In the genomic region with DNA sequence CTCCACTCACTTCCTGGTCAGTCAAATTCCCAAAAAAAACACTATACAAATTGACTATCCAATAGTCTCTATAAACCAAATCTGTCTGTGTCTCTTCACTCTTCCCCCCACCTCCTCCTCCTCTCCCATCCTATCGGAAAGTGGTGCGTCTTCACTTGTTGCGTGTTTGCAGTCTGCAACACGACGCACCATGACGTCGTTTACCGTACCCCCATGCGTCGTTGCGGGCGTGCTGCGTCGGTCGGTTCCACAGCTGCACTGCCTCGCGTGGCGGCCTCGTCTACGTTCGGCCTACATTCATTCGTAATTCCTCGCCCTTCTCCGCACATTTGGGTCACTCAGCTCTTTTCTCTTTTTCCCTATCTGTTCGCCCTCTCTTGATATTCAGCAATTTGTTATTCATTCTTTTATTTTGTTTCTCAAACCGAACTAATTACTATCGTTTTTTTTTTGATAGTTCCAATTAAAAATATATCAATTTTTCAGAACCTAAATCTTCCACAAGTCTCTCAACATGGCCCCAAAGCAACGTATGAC, we compare ENCODE assay signal across 2 worm cellular contexts.
TF ChIP-seq lines count a peak whose summit lies in the region.

Gene serp-1.1 (plus strand): TSS at position 487 of the 537 bp plus-strand sequence.

TF ChIP-seq in whole organism, L1 larva, 84 proteins besides CTCF, POLR2A, EP300 and RAD21 (continued from another document):
- TF ChIP-seq blmp-1 (tag; optimal IDR thresholded peaks at IDR 0.05; lab: Kevin White, UChicago) (peak; percentile 96), zip-4 (GFP tag; optimal IDR thresholded peaks at IDR 0.05; lab: Kevin White, UChicago) (peak; percentile 91), egl-13 (tag; optimal IDR thresholded peaks at IDR 0.05; lab: Kevin White, UChicago) (peak; percentile 97), C16A3.4 (tag; optimal IDR thresholded peaks at IDR 0.05; lab: Kevin White, UChicago) (peak; percentile 99), tbx-2 (tag; optimal IDR thresholded peaks at IDR 0.05; lab: Kevin White, UChicago) (peak; percentile 99), ceh-8 (GFP tag; optimal IDR thresholded peaks at IDR 0.05; lab: Kevin White, UChicago) (peak; percentile 86), unc-30 (tag; optimal IDR thresholded peaks at IDR 0.05; lab: Kevin White, UChicago) (no peak), snpc-4 (tag; optimal IDR thresholded peaks at IDR 0.05; lab: Kevin White, UChicago) (peak; percentile 90), ces-1 (GFP tag; optimal IDR thresholded peaks at IDR 0.05; lab: Kevin White, UChicago) (no peak), hpl-2 (GFP tag; optimal IDR thresholded peaks at IDR 0.05; lab: Kevin White, UChicago) (peak; percentile 86), elt-3 (tag; optimal IDR thresholded peaks at IDR 0.05; lab: Kevin White, UChicago) (peak; percentile 89 to 99 (median 98)), snu-23 (GFP tag; optimal IDR thresholded peaks at IDR 0.05; lab: Kevin White, UChicago) (peak; percentile 99), pax-3 (tag; optimal IDR thresholded peaks at IDR 0.05; lab: Kevin White, UChicago) (peak; percentile 91), unc-130 (tag; optimal IDR thresholded peaks at IDR 0.05; lab: Kevin White, UChicago) (peak; percentile 96), unc-98 (GFP tag; IDR thresholded peaks at IDR 0.05; lab: Robert Waterston, UW) (peak; percentile 53; the same call in 1 of the 2 replicates), aha-1 (tag; optimal IDR thresholded peaks at IDR 0.05; lab: Kevin White, UChicago) (peak; percentile 88), lin-13 (GFP tag; optimal IDR thresholded peaks at IDR 0.05; lab: Kevin White, UChicago) (peak; percentile 99), sptf-1 (tag; optimal IDR thresholded peaks at IDR 0.05; lab: Kevin White, UChicago) (no peak), grh-1 (GFP tag; IDR thresholded peaks at IDR 0.05; lab: Robert Waterston, UW) (peak; percentile 98), xbp-1 (tag; optimal IDR thresholded peaks at IDR 0.05; lab: Kevin White, UChicago) (peak; percentile 98), nhr-84 (tag; optimal IDR thresholded peaks at IDR 0.05; lab: Kevin White, UChicago) (no peak), isw-1 (GFP tag; IDR thresholded peaks at IDR 0.05; lab: Robert Waterston, UW) (peak; percentile 94), Y116A8C.19 (tag; optimal IDR thresholded peaks at IDR 0.05; lab: Kevin White, UChicago; ENCODE audit: borderline replicate concordance) (no peak), C04F5.9 (tag; optimal IDR thresholded peaks at IDR 0.05; lab: Kevin White, UChicago) (peak; percentile 85), lin-15B (tag; optimal IDR thresholded peaks at IDR 0.05; lab: Kevin White, UChicago) (peak; percentile 93), fos-1 (tag; optimal IDR thresholded peaks at IDR 0.05; lab: Kevin White, UChicago) (peak; percentile 93), swsn-7 (tag; optimal IDR thresholded peaks at IDR 0.05; lab: Kevin White, UChicago) (peak; percentile 99), pqm-1 (tag; optimal IDR thresholded peaks at IDR 0.05; lab: Kevin White, UChicago) (peak; percentile 81)

TF ChIP-seq in whole organism, young adult, 124 proteins besides CTCF, POLR2A, EP300 and RAD21 (continued from another document):
- TF ChIP-seq lin-40 (tag; optimal IDR thresholded peaks at IDR 0.05; lab: Kevin White, UChicago), result peak; percentile 98
- TF ChIP-seq snpc-1.1 (tag; optimal IDR thresholded peaks at IDR 0.05; lab: Kevin White, UChicago; ENCODE audit: insufficient read depth), result peak; percentile 36
- TF ChIP-seq ceh-27 (GFP tag; optimal IDR thresholded peaks at IDR 0.05; lab: Kevin White, UChicago), result peak; percentile 99
- peak; percentile 66 for TF ChIP-seq akir-1 (GFP tag; optimal IDR thresholded peaks at IDR 0.05; lab: Kevin White, UChicago)
- no peak for TF ChIP-seq Y53F4B.3 (GFP tag; IDR thresholded peaks at IDR 0.05; lab: Robert Waterston, UW)
- TF ChIP-seq madf-6 (GFP tag; IDR thresholded peaks at IDR 0.05; lab: Robert Waterston, UW), result no peak; the same call in 1 of the 2 replicates
- TF ChIP-seq madf-8 (GFP tag; conservative IDR thresholded peaks at IDR 0.05; lab: Robert Waterston, UW), result no peak
- peak; percentile 87 for TF ChIP-seq hmg-1.2 (GFP tag; IDR thresholded peaks at IDR 0.05; lab: Robert Waterston, UW)
- peak; percentile 39; the same call in 1 of the 2 replicates for TF ChIP-seq D2030.7 (GFP tag; IDR thresholded peaks at IDR 0.05; lab: Robert Waterston, UW)
- TF ChIP-seq Y67H2A.10 (GFP tag; conservative IDR thresholded peaks at IDR 0.05; lab: Robert Waterston, UW), result peak; percentile 53; the same call in 1 of the 2 replicates
- no peak for TF ChIP-seq sdz-38 (tag; optimal IDR thresholded peaks at IDR 0.05; lab: Kevin White, UChicago)
- peak; percentile 90 for TF ChIP-seq madf-3 (GFP tag; IDR thresholded peaks at IDR 0.05; lab: Robert Waterston, UW)
- TF ChIP-seq Y56A3A.18 (GFP tag; IDR thresholded peaks at IDR 0.05; lab: Robert Waterston, UW), result peak; percentile 94
- 0 out of 2 replicates have a peak, but pooled peaks have one; percentile 58 for TF ChIP-seq F37B4.10 (GFP tag; IDR thresholded peaks at IDR 0.05; lab: Robert Waterston, UW)
- TF ChIP-seq nhr-80 (tag; optimal IDR thresholded peaks at IDR 0.05; lab: Kevin White, UChicago), result peak; percentile 100
- TF ChIP-seq let-607 (tag; optimal IDR thresholded peaks at IDR 0.05; lab: Kevin White, UChicago), result peak; percentile 100
- TF ChIP-seq ceh-100 (GFP tag; IDR thresholded peaks at IDR 0.05; lab: Robert Waterston, UW), result peak; percentile 84
- peak; percentile 92 for TF ChIP-seq ZK185.1 (tag; optimal IDR thresholded peaks at IDR 0.05; lab: Kevin White, UChicago; ENCODE audit: poor library complexity, severe bottlenecking)
- TF ChIP-seq ztf-22 (GFP tag; optimal IDR thresholded peaks at IDR 0.05; lab: Kevin White, UChicago), result peak; percentile 98
- peak; percentile 96 for TF ChIP-seq attf-5 (GFP tag; optimal IDR thresholded peaks at IDR 0.05; lab: Kevin White, UChicago)
- peak; percentile 87; the same call in 1 of the 2 replicates for TF ChIP-seq bed-2 (GFP tag; IDR thresholded peaks at IDR 0.05; lab: Robert Waterston, UW)
- peak; percentile 92 for TF ChIP-seq hmg-20 (GFP tag; IDR thresholded peaks at IDR 0.05; lab: Robert Waterston, UW)
- TF ChIP-seq hlh-26 (GFP tag; conservative IDR thresholded peaks at IDR 0.05; lab: Robert Waterston, UW), result no peak
- peak; percentile 98 for TF ChIP-seq dox-1 (GFP tag; IDR thresholded peaks at IDR 0.05; lab: Robert Waterston, UW)
- no peak for TF ChIP-seq rec-8 (tag; optimal IDR thresholded peaks at IDR 0.05; lab: Kevin White, UChicago)
- TF ChIP-seq F39B2.1 (GFP tag; IDR thresholded peaks at IDR 0.05; lab: Robert Waterston, UW), result 0 out of 2 replicates have a peak, but pooled peaks have one; percentile 46
- TF ChIP-seq attf-3 (GFP tag; conservative IDR thresholded peaks at IDR 0.05; lab: Robert Waterston, UW), result peak; percentile 83
- no peak for TF ChIP-seq unc-130 (GFP tag; optimal IDR thresholded peaks at IDR 0.05; lab: Kevin White, UChicago)
- TF ChIP-seq lag-1 (GFP tag; IDR thresholded peaks at IDR 0.05; lab: Robert Waterston, UW), result peak; percentile 82; the same call in 1 of the 2 replicates
- no peak for TF ChIP-seq snpc-1.3 (tag; optimal IDR thresholded peaks at IDR 0.05; lab: Kevin White, UChicago; ENCODE audit: insufficient read depth)
- no peak for TF ChIP-seq hrde-1 (tag; optimal IDR thresholded peaks at IDR 0.05; lab: Kevin White, UChicago; ENCODE audit: borderline replicate concordance)
- peak; percentile 95 for TF ChIP-seq C06A6.2 (GFP tag; conservative IDR thresholded peaks at IDR 0.05; lab: Robert Waterston, UW)
- peak; percentile 64 for TF ChIP-seq hsf-1 (GFP tag; IDR thresholded peaks at IDR 0.05; lab: Robert Waterston, UW)
- peak; percentile 85 for TF ChIP-seq athp-1 (tag; optimal IDR thresholded peaks at IDR 0.05; lab: Kevin White, UChicago)
- TF ChIP-seq F57A8.1 (GFP tag; optimal IDR thresholded peaks at IDR 0.05; lab: Kevin White, UChicago), result peak; percentile 50
- no peak for TF ChIP-seq attf-6 (GFP tag; IDR thresholded peaks at IDR 0.05; lab: Robert Waterston, UW)
